Worm (Caenorhabditis elegans): ENCODE results near the gene Y6G8.6.

The Y6G8.6 gene

DNA sequence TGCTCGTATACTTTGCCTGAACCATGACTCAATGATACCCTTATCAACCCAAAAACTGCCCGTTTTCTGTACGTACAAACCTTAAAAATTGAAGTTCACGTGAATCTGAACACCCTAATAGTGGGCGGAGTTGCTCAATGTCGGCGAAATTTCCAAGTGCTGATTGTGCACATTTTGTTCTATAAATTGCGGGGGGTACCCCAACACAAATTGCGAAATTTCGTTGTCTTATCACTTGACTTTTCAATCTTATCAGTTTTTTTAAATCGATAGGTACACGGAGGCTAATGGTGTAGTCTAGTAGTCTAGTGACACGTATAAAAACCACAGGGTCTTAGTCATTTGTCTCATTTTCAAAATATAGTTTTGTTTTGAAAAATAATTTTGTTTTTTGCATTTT is 42.5 kb upstream of the Y6G8.6 start, which contains the start of gene fbxa-108:
TSS of gene fbxa-108 (minus strand) at position 158 of the 400 bp plus-strand sequence.
- TF ChIP-seq mxl-3 (GFP tag; optimal IDR thresholded peaks at IDR 0.05) (peak; percentile 21), pqm-1 (tag; optimal IDR thresholded peaks at IDR 0.05) (peak; percentile 97), zfp-2 (tag; optimal IDR thresholded peaks at IDR 0.05) (no peak), T26A8.4 (GFP tag; IDR thresholded peaks at IDR 0.05) (no peak), tra-1 (GFP tag; IDR thresholded peaks at IDR 0.05) (peak; percentile 64; the same call in 1 of the 2 replicates), hmg-1.1 (GFP tag; IDR thresholded peaks at IDR 0.05) (no peak), R02D3.7 (tag; optimal IDR thresholded peaks at IDR 0.05) (no peak), ceh-44 (GFP tag; IDR thresholded peaks at IDR 0.05) (no peak), ces-1 (GFP tag; optimal IDR thresholded peaks at IDR 0.05) (no peak), ceh-32 (tag; optimal IDR thresholded peaks at IDR 0.05; ENCODE audit: poor library complexity) (no peak), zip-2 (tag; optimal IDR thresholded peaks at IDR 0.05) (no peak), nhr-42 (GFP tag; IDR thresholded peaks at IDR 0.05) (no peak), daf-8 (GFP tag; IDR thresholded peaks at IDR 0.05) (no peak), ceh-62 (tag; optimal IDR thresholded peaks at IDR 0.05) (no peak), nhr-76 (tag; optimal IDR thresholded peaks at IDR 0.05) (no peak), nhr-48 (tag; optimal IDR thresholded peaks at IDR 0.05) (peak; percentile 91), spr-1 (tag; optimal IDR thresholded peaks at IDR 0.05) (no peak), F10B5.3 (tag; optimal IDR thresholded peaks at IDR 0.05) (no peak), madf-9 (GFP tag; conservative IDR thresholded peaks at IDR 0.05) (no peak), nhr-41 (GFP tag; IDR thresholded peaks at IDR 0.05) (no peak), F37D6.2 (tag; optimal IDR thresholded peaks at IDR 0.05) (no peak), lin-13 (GFP tag; optimal IDR thresholded peaks at IDR 0.05) (peak; percentile 16), tag-97 (GFP tag; IDR thresholded peaks at IDR 0.05) (no peak), mxl-2 (GFP tag; conservative IDR thresholded peaks at IDR 0.05) (peak; percentile 87), php-3 (GFP tag; IDR thresholded peaks at IDR 0.05) (peak; percentile 85), snpc-4 (tag; optimal IDR thresholded peaks at IDR 0.05) (no peak), spr-3 (GFP tag; optimal IDR thresholded peaks at IDR 0.05) (no peak), set-16 (GFP tag; IDR thresholded peaks at IDR 0.05) (no peak), unc-39 (tag; optimal IDR thresholded peaks at IDR 0.05) (no peak), Y105C5A.15 (GFP tag; IDR thresholded peaks at IDR 0.05) (no peak), hlh-30 (tag; optimal IDR thresholded peaks at IDR 0.05; ENCODE audit: insufficient read depth) (peak; percentile 46), hif-1 (tag; optimal IDR thresholded peaks at IDR 0.05) (peak; percentile 7 to 45), nhr-6 (tag; optimal IDR thresholded peaks at IDR 0.05) (peak; percentile 66), vab-7 (GFP tag; IDR thresholded peaks at IDR 0.05) (no peak), nhr-11 (tag; optimal IDR thresholded peaks at IDR 0.05) (no peak), dmd-6 (GFP tag; IDR thresholded peaks at IDR 0.05) (peak; percentile 97), mep-1 (tag; optimal IDR thresholded peaks at IDR 0.05) (peak; percentile 56), ZK546.5 (tag; optimal IDR thresholded peaks at IDR 0.05) (no peak), unc-130 (GFP tag; optimal IDR thresholded peaks at IDR 0.05) (no peak), ctbp-1 (GFP tag; IDR thresholded peaks at IDR 0.05) (no peak), lin-29 (GFP tag; IDR thresholded peaks at IDR 0.05) (no peak), daf-12 (tag; optimal IDR thresholded peaks at IDR 0.05) (no peak), ztf-7 (tag; optimal IDR thresholded peaks at IDR 0.05) (no peak), dve-1 (tag; optimal IDR thresholded peaks at IDR 0.05; ENCODE audit: insufficient read depth) (peak; percentile 93), Y5F2A.4 (GFP tag; optimal IDR thresholded peaks at IDR 0.05) (no peak), dmd-8 (GFP tag; IDR thresholded peaks at IDR 0.05) (no peak), mes-2 (tag; optimal IDR thresholded peaks at IDR 0.05; ENCODE audit: poor library complexity, severe bottlenecking) (peak; percentile 43), nhr-111 (GFP tag; optimal IDR thresholded peaks at IDR 0.05) (no peak), egl-27 (tag; optimal IDR thresholded peaks at IDR 0.05) (no peak), daf-16 (GFP tag; optimal IDR thresholded peaks at IDR 0.05) (peak in 1 of 2 experiments; percentile 64), daf-16 (tag; optimal IDR thresholded peaks at IDR 0.05) (peak; percentile 96), arid-1 (GFP tag; conservative IDR thresholded peaks at IDR 0.05) (no peak)

All from whole organism, L4 larva.